Fruit fly (Drosophila melanogaster) ovary, adult (tissue): ENCODE measurements around the gene RIOK2.

Source experiments
- CG17801 ChIP-seq: fragments of 200-800 bp; optimal IDR thresholded peaks from 2 replicates; lab custom pipeline; 2019; ENCODE audit warnings: missing biosample characterization, mild to moderate bottlenecking, missing genetic modification characterization, moderate library complexity; ENCODE audit not compliant: partially characterized antibody

RIOK2 gene

DNA sequence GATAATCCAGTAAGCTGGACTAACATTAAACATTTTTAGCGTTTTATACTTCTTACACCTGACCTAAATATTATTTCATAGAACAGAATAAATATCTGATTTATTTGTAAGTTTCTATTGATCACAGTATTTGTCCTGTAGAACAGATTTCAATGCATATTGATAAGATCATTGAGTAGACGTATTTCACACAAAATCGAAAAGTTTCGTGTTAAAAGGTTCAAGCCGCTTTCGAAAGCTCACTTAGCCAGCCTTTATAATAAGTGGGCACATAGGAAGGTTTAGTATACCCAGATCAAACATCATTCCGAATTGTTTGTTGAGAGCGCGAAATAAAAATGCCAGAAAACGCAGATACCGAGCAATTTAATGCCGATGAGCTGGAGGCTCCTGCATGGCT is 23.9 kb downstream of the RIOK2 start, which contains the start of gene CG11893:
CG11893 (plus strand) TSS at position 301 of the 400 bp plus-strand sequence.
- no peak for TF ChIP-seq CG17801 (GFP tag; lab: Kevin White, UChicago)

dm6 chr3R:25292864-25293284 is 27.2 kb downstream of the RIOK2 start, which contains the start of gene CG31098:
CG31098 (minus strand) TSS chr3R:25292977.
- TF ChIP-seq CG17801 (GFP tag; lab: Kevin White, UChicago): peak; percentile 90

DNA sequence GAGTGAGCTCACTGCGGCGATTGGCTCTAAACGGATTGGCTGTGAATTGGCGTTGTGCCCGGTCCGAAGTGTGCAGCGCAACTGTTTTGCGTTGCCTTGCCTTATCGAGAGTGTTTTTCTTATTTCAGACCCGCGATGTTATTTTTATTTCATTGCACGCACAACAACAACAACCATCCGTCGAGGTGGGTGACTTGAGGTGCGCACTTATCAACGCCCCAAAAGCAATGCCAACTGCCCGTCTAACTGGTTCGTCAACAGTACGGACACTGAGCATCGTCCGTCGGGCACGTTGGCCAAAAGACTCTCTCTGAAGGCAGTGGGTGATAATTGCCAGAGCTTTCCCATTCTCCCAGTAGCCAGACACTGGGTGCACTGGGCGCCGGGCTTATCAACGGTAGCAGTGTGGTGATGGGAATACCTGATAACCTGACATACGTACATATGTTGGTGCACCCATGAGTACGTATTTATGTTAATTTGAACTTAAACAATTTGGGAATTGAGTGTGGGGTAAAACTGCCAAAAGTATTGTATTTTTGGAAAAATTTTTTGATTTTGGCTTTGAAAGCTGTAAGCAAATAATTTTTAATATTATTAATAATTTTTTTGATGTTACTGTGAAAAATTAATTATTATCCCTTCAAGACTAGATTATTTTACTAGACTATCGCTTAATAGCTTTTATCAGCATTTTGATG is 29.8 kb downstream of the RIOK2 start, which contains the start of gene CG31102:
CG31102 (minus strand) TSS at position 275 of the 701 bp plus-strand sequence.
- no peak for TF ChIP-seq CG17801 (GFP tag; lab: Kevin White, UChicago)

DNA sequence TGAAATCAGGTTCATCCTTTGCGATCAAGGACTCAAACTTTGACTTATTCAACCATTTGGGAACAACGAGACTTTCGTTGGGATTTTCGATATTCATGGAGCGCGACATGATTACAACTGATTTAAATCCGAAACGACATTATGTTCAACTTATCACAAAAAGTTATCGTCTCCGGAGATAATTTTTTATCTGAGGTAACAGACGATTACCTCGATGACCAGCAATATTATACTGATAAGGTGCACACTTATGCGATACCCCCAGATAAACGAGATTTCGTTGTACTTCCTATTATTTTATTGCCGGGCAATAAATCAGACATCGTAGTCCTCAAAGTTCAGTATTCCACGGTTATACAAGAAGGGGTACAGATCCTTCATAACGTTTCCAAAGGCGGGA is 32.0 kb downstream of the RIOK2 start, which contains the start of gene CG31097:
CG31097 (minus strand) TSS at position 101 of the 400 bp plus-strand sequence.
- no peak for TF ChIP-seq CG17801 (GFP tag; lab: Kevin White, UChicago)

DNA sequence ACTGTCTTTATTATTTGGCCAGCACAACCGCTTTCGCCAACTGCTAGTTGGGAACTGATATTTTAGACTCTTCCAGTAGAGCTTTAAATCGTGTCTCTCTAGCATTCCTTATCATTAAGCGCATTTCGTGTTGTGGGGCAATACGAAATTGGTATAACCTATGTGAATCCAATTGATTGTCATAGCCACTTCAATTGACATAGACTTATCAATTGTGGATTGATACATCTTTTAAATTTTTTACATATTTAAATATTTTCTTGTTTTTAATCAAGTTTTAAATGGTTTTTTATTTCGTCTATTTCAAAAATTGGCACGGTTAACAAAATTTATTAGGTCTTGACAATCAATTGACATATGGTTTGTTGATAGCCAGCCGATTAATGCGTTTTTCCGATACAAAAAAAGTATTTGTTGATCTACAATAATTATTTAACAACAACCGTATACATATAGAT is 33.9 kb downstream of the RIOK2 start, which contains the start of gene CG31288:
CG31288 (minus strand) TSS at position 51 of the 458 bp plus-strand sequence.
- no peak for TF ChIP-seq CG17801 (GFP tag; lab: Kevin White, UChicago)

dm6 chr3R:25300575-25300974 is 34.9 kb downstream of the RIOK2 start, which contains the start of gene CG13659:
CG13659 (plus strand) TSS chr3R:25300891.
- no peak for TF ChIP-seq CG17801 (GFP tag; lab: Kevin White, UChicago)

- TF ChIP-seq CG17801 (GFP tag; lab: Kevin White, UChicago): no peak
These were observed 36.6 kb downstream of the RIOK2 start, which contains the start of gene CG31370 for dm6 chr3R:25302239-25302638. CG31370 (plus strand) TSS chr3R:25302464.

dm6 chr3R:25303857-25304440 is 38.3 kb downstream of the RIOK2 start, which contains the start of gene CG31436:
CG31436 (plus strand) TSS chr3R:25304137.
- peak; percentile 3 for TF ChIP-seq CG17801 (GFP tag; lab: Kevin White, UChicago)

DNA sequence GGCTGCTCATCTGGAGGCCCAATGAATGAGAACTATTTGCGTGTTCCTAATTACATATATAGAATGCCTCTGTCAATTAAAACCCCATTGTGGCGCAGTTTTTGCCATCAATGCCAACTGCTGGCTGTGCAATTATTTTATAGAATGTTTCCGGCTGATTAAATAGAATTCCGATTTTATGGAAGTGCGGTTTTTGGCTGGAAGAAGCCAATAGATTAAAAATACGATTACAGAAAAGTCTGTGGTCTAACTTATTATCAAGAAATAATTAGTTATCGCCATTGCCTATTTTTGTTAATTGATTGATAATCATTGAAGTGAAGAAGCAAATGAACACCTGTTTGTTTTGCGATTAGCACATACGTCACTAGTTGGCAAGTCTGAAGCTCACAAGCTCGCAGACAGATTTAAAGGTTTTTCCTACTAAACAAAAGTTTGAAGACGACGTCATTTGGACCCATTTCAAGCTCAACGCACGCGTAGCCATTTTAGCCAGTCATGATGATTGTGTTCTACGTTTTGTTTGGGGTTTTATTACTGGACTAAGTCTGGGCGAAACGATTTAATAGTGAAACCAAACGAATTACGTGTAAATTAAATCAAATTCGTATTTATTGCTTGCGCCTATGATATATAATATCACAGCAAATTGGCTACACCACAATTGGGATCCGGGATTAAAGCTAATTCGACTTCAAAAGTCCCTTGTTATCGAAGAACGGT is 40.3 kb downstream of the RIOK2 start:
- TF ChIP-seq CG17801 (GFP tag; lab: Kevin White, UChicago): no peak

dm6 chr3R:25308228-25308627 is 42.6 kb downstream of the RIOK2 start, which contains the start of gene CG10550:
CG10550 (minus strand) TSS chr3R:25308391.
- TF ChIP-seq CG17801 (GFP tag; lab: Kevin White, UChicago): no peak

dm6 chr3R:25309175-25309574 is 43.5 kb downstream of the RIOK2 start:
- TF ChIP-seq CG17801 (GFP tag; lab: Kevin White, UChicago): no peak

dm6 chr3R:25310843-25311242 is 45.2 kb downstream of the RIOK2 start, which contains the start of gene CG31099:
CG31099 (minus strand) TSS chr3R:25310943.
- no peak for TF ChIP-seq CG17801 (GFP tag; lab: Kevin White, UChicago)

- no peak for TF ChIP-seq CG17801 (GFP tag; lab: Kevin White, UChicago)
These were observed 46.9 kb downstream of the RIOK2 start for dm6 chr3R:25312583-25312982.

- no peak for TF ChIP-seq CG17801 (GFP tag; lab: Kevin White, UChicago)
These were observed 48.1 kb downstream of the RIOK2 start, which contains the start of gene CG31087 for dm6 chr3R:25313771-25314170. CG31087 (minus strand) TSS chr3R:25313833.
